Fruit fly (Drosophila melanogaster) whole organism, adult: ENCODE measurements around the gene CG31050.

Source experiments
- CG11617 ChIP-seq: fragments of 200-800 bp; sonication (Bioruptor generic); optimal IDR thresholded peaks from 2 replicates; lab custom pipeline; 2017; ENCODE audit warnings: mild to moderate bottlenecking, missing biosample characterization, missing genetic modification reagents, missing genetic modification characterization
- CG12768 ChIP-seq: fragments of 200-800 bp; sonication (Bioruptor generic); optimal IDR thresholded peaks from 2 replicates; lab custom pipeline; 2017; ENCODE audit warnings: missing biosample characterization, missing genetic modification characterization, mild to moderate bottlenecking, moderate library complexity, missing genetic modification reagents
- CG1620 ChIP-seq: fragments of 200-800 bp; sonication (Bioruptor generic); optimal IDR thresholded peaks from 2 replicates; lab custom pipeline; 2016; ENCODE audit warnings: missing biosample characterization, missing genetic modification characterization
- CG7045 ChIP-seq: fragments of 200-800 bp; sonication (Bioruptor generic); optimal IDR thresholded peaks from 2 replicates; lab custom pipeline; 2017; ENCODE audit warnings: missing biosample characterization, mild to moderate bottlenecking, missing genetic modification characterization
- Clk ChIP-seq: fragments of 200-800 bp; sonication (Bioruptor generic); optimal IDR thresholded peaks from 2 replicates; lab custom pipeline; 2017; ENCODE audit warnings: missing biosample characterization, missing genetic modification characterization
- Crg-1 ChIP-seq: fragments of 200-800 bp; sonication (Bioruptor generic); optimal IDR thresholded peaks from 2 replicates; lab custom pipeline; 2016; ENCODE audit warnings: missing biosample characterization, missing genetic modification characterization
- Hr96 ChIP-seq: fragments of 200-800 bp; sonication (Bioruptor generic); optimal IDR thresholded peaks from 2 replicates; lab custom pipeline; 2016; ENCODE audit warnings: missing biosample characterization, missing genetic modification characterization
- Mnt ChIP-seq: fragments of 200-800 bp; sonication (Bioruptor generic); optimal IDR thresholded peaks from 2 replicates; lab custom pipeline; 2016; ENCODE audit warnings: missing biosample characterization, mild to moderate bottlenecking, missing genetic modification characterization
- cic ChIP-seq: fragments of 200-800 bp; sonication (Bioruptor generic); optimal IDR thresholded peaks from 2 replicates; lab custom pipeline; 2017; ENCODE audit warnings: missing biosample characterization, mild to moderate bottlenecking, missing genetic modification characterization, moderate library complexity
- kay ChIP-seq: fragments of 200-800 bp; sonication (Bioruptor generic); peaks from one replicate; lab custom pipeline; 2016; ENCODE audit warnings: missing biosample characterization, missing genetic modification characterization, borderline replicate concordance
- ovo ChIP-seq: fragments of 200-800 bp; sonication (Bioruptor generic); optimal IDR thresholded peaks from 2 replicates; lab custom pipeline; 2016; ENCODE audit warnings: missing biosample characterization, missing genetic modification characterization
- toe ChIP-seq: fragments of 200-800 bp; sonication (Bioruptor generic); optimal IDR thresholded peaks from 2 replicates; lab custom pipeline; 2016; ENCODE audit warnings: missing biosample characterization, missing genetic modification characterization

- TF ChIP-seq Crg-1 (GFP tag; lab: Kevin White, UChicago) (no peak), cic (GFP tag; lab: Kevin White, UChicago) (no peak), CG11617 (GFP tag; lab: Kevin White, UChicago) (no peak), toe (GFP tag; lab: Kevin White, UChicago) (no peak), ovo (no peak), CG12768 (GFP tag; lab: Kevin White, UChicago) (no peak), CG1620 (GFP tag; lab: Kevin White, UChicago) (no peak), CG7045 (no peak), Mnt (GFP tag; lab: Kevin White, UChicago) (no peak), kay (GFP tag; lab: Kevin White, UChicago) (no peak), Clk (GFP tag; lab: Kevin White, UChicago) (no peak), Hr96 (GFP tag; lab: Kevin White, UChicago) (no peak)
Measured at dm6 chr3R:28633746-28634145, 16.5 kb downstream of the CG31050 start.
